Fruit fly (Drosophila melanogaster) whole organism, embryonic: ENCODE results near the gene CG14561.

Source experiments
- CG10274 ChIP-seq: fragments of 200-800 bp; sonication (Bioruptor generic); optimal IDR thresholded peaks from 3 replicates; lab custom pipeline; 2017; ENCODE audit warnings: missing biosample characterization, mild to moderate bottlenecking, missing genetic modification characterization
- CG34422 ChIP-seq: fragments of 200-800 bp; sonication (Bioruptor generic); IDR thresholded peaks from 3 replicates; pipeline ENCODE4 v1.3.6; 2022; ENCODE audit warnings: missing biosample characterization, missing genetic modification characterization
- eyg ChIP-seq: fragments of 200-800 bp; sonication (Bioruptor generic); optimal IDR thresholded peaks from 3 replicates; lab custom pipeline; 2016; ENCODE audit warnings: missing biosample characterization, missing genetic modification characterization
- otp ChIP-seq: fragments of 200-800 bp; sonication (Bioruptor generic); IDR thresholded peaks from 3 replicates; pipeline ENCODE4, ENCODE4 v1.3.6; 2022; ENCODE audit warnings: missing biosample characterization, missing genetic modification characterization

DNA sequence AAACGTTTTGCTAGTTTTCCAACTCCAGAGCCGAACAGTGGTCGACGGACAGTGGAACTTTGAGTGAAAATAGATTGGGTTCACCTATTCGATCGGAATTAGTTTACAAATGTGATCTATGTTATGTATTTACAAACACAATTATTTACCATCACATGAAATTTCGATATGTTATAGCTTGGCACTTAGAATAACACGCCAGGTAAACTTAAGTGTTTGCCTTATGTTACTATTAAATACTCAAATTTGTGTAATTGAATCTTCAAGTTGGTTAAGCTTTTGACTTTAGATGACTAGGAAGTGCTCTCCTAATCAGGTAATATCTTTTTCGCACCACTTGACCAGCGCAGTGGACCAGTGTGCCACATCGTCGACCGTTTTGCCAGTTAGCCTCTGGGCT is 25.6 kb downstream of the CG14561 start:
- TF ChIP-seq CG34422 (GFP tag; lab: Robert Waterston, UW) (no peak), CG10274 (GFP tag; lab: Kevin White, UChicago) (no peak), otp (GFP tag; lab: Robert Waterston, UW) (no peak), eyg (GFP tag; lab: Kevin White, UChicago) (no peak)
